Worm (Caenorhabditis elegans): ENCODE results near the gene lips-11.

The lips-11 gene

ce11 chrII:1102209-1102608 is 8.6 kb downstream of the lips-11 start:
- TF ChIP-seq nhr-71 (tag; optimal IDR thresholded peaks at IDR 0.05) = no peak
- TF ChIP-seq unc-30 (tag; optimal IDR thresholded peaks at IDR 0.05) = no peak
- no peak for TF ChIP-seq nhr-237 (tag; optimal IDR thresholded peaks at IDR 0.05)
- TF ChIP-seq swsn-7 (tag; optimal IDR thresholded peaks at IDR 0.05) = no peak
- no peak for TF ChIP-seq nhr-19 (GFP tag; conservative IDR thresholded peaks at IDR 0.05)
- no peak for TF ChIP-seq lin-15B (tag; optimal IDR thresholded peaks at IDR 0.05)
- TF ChIP-seq ceh-88 (GFP tag; IDR thresholded peaks at IDR 0.05) = no peak

DNA sequence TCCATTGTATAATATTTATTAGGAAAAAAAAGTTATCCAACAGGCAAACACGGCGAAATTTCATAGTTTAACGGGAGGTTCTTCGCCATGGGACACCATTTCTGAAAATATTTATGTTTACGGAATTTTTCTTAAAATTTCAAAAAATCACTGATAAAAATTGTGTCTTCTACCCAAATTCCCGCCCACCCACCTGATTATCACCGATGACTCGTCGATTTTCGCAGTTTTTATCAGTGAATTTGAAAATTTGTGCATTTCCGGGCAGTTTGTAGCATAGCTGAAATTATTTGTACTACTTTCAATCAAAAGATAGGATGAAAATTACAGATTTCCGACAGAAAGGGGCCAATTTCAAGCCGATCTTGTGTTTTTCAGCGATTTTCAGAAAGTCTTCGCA is 9.4 kb downstream of the lips-11 start:
- no peak for TF ChIP-seq zag-1 (tag; optimal IDR thresholded peaks at IDR 0.05)
- TF ChIP-seq ama-1 (optimal IDR thresholded peaks at IDR 0.05) = no peak
- TF ChIP-seq vab-15 (tag; optimal IDR thresholded peaks at IDR 0.05) = no peak
- TF ChIP-seq jun-1 (tag; optimal IDR thresholded peaks at IDR 0.05) = peak; percentile 12
- no peak for TF ChIP-seq unc-130 (tag; optimal IDR thresholded peaks at IDR 0.05)
- no peak for TF ChIP-seq dsc-1 (tag; optimal IDR thresholded peaks at IDR 0.05)
- no peak for TF ChIP-seq ceh-90 (tag; optimal IDR thresholded peaks at IDR 0.05)
- TF ChIP-seq C34B4.2 (tag; optimal IDR thresholded peaks at IDR 0.05) = no peak
- no peak for TF ChIP-seq ets-5 (GFP tag; IDR thresholded peaks at IDR 0.05)
- TF ChIP-seq unc-86 (tag; optimal IDR thresholded peaks at IDR 0.05) = no peak
- no peak for TF ChIP-seq nhr-90 (tag; optimal IDR thresholded peaks at IDR 0.05; ENCODE audit: poor library complexity)
- TF ChIP-seq aha-1 (tag; optimal IDR thresholded peaks at IDR 0.05) = no peak
- no peak for TF ChIP-seq ceh-8 (GFP tag; optimal IDR thresholded peaks at IDR 0.05)
- no peak for TF ChIP-seq efl-1 (optimal IDR thresholded peaks at IDR 0.05)
- peak in 1 of 2 experiments; percentile 56 for TF ChIP-seq efl-1 (GFP tag; optimal IDR thresholded peaks at IDR 0.05 in 1 of 2)
- no peak for TF ChIP-seq skn-1 (tag; optimal IDR thresholded peaks at IDR 0.05)
- no peak for TF ChIP-seq sox-4 (tag; optimal IDR thresholded peaks at IDR 0.05)
- TF ChIP-seq alr-1 (tag; optimal IDR thresholded peaks at IDR 0.05; ENCODE audit: borderline replicate concordance) = no peak
- peak; percentile 33 for TF ChIP-seq pqm-1 (tag; optimal IDR thresholded peaks at IDR 0.05)
- peak; percentile 94 for TF ChIP-seq elt-2 (tag; optimal IDR thresholded peaks at IDR 0.05)

DNA sequence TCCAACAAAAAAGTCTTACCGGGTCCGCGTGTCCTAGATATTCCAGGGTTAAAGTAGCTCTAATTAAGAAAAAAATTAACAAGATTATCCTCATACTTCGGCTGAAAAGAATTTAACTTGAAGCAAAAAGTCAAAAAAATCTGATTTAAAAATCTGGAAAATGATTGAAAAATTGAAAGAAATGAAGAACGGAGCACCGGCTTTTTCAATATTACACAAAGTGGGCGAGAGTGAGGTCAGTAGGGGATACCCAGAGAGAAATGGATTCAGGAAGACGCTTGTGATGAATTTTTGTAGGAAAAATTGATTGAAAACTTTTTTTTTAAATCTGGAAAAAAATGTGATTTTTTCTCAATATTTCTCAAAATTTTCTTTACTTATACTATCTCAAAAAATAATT is 10.1 kb downstream of the lips-11 start, which contains the start of gene pho-14:
TSS of gene pho-14 (minus strand) at position 101 of the 400 bp plus-strand sequence.
- TF ChIP-seq elt-2 (tag; optimal IDR thresholded peaks at IDR 0.05) = no peak
- TF ChIP-seq mab-9 (GFP tag; IDR thresholded peaks at IDR 0.05) = no peak
- no peak for TF ChIP-seq fos-1 (tag; optimal IDR thresholded peaks at IDR 0.05)
- no peak for TF ChIP-seq hpl-2 (GFP tag; optimal IDR thresholded peaks at IDR 0.05)
- no peak for TF ChIP-seq hlh-4 (tag; optimal IDR thresholded peaks at IDR 0.05)
- no peak for TF ChIP-seq hlh-17 (GFP tag; optimal IDR thresholded peaks at IDR 0.05; ENCODE audit: borderline replicate concordance)
- no peak for TF ChIP-seq pax-3 (tag; optimal IDR thresholded peaks at IDR 0.05)
- no peak for TF ChIP-seq jun-1 (tag; optimal IDR thresholded peaks at IDR 0.05)
- no peak for TF ChIP-seq pqm-1 (tag; optimal IDR thresholded peaks at IDR 0.05)

DNA sequence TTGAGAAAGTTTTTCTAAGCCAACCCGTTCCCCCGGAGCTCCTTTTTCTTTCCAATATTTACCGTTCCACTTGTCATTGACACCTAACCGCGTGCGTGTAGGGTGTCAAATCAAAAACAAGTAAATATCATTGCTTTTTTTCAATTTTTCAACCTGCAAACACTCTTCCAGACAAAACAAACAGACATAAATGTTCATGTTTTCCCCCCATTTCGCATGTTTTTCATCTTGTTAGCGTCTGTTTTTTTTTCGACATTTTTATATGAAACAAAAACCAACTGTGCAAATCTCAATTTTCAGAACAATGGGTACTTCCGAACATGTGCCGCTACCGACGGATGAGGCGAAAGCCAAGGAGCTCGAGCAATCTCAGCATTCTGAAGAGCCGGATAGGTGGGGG is 19.1 kb downstream of the lips-11 start, which contains the start of gene snf-3:
TSS of gene snf-3 (plus strand) at position 301 of the 400 bp plus-strand sequence.
- no peak for TF ChIP-seq xbp-1 (tag; optimal IDR thresholded peaks at IDR 0.05)
- no peak for TF ChIP-seq egl-13 (tag; optimal IDR thresholded peaks at IDR 0.05)
- no peak for TF ChIP-seq sup-37 (GFP tag; optimal IDR thresholded peaks at IDR 0.05)
- TF ChIP-seq pax-3 (tag; optimal IDR thresholded peaks at IDR 0.05) = no peak
- no peak for TF ChIP-seq lin-35 (GFP tag; optimal IDR thresholded peaks at IDR 0.05)
- no peak for TF ChIP-seq nhr-47 (tag; optimal IDR thresholded peaks at IDR 0.05)
- no peak for TF ChIP-seq mdl-1 (tag; optimal IDR thresholded peaks at IDR 0.05)
- TF ChIP-seq aha-1 (tag; optimal IDR thresholded peaks at IDR 0.05) = no peak
- TF ChIP-seq blmp-1 (tag; optimal IDR thresholded peaks at IDR 0.05) = no peak
- no peak for TF ChIP-seq ztf-4 (tag; optimal IDR thresholded peaks at IDR 0.05)
- no peak for TF ChIP-seq lin-15B (tag; optimal IDR thresholded peaks at IDR 0.05)
- TF ChIP-seq lin-13 (GFP tag; optimal IDR thresholded peaks at IDR 0.05) = no peak
- TF ChIP-seq unc-130 (tag; optimal IDR thresholded peaks at IDR 0.05) = no peak
- TF ChIP-seq fkh-8 (tag; optimal IDR thresholded peaks at IDR 0.05) = no peak
- no peak for TF ChIP-seq skn-1 (tag; optimal IDR thresholded peaks at IDR 0.05)
- TF ChIP-seq elt-3 (tag; optimal IDR thresholded peaks at IDR 0.05) = no peak
- TF ChIP-seq fkh-10 (GFP tag; optimal IDR thresholded peaks at IDR 0.05) = no peak
- TF ChIP-seq F16B12.6 (tag; optimal IDR thresholded peaks at IDR 0.05) = no peak
- TF ChIP-seq alr-1 (tag; optimal IDR thresholded peaks at IDR 0.05; ENCODE audit: borderline replicate concordance) = no peak
- no peak for TF ChIP-seq irx-1 (tag; optimal IDR thresholded peaks at IDR 0.05)

Measured in whole organism, L1 larva.